Fruit fly (Drosophila melanogaster) whole organism, embryonic: ENCODE results near the gene Fum1.

Experiments
- Awh ChIP-seq: fragments of 200-800 bp; sonication (Bioruptor generic); IDR thresholded peaks from 2 replicates; pipeline ENCODE4, ENCODE4 v1.3.6; 2022; ENCODE audit warnings: missing biosample characterization, missing genetic modification characterization
- B-H1 ChIP-seq: fragments of 200-800 bp; sonication (Bioruptor generic); IDR thresholded peaks from 3 replicates; pipeline ENCODE4 v1.3.6; 2022; ENCODE audit warnings: missing biosample characterization, missing genetic modification characterization
- B-H2 ChIP-seq: fragments of 200-800 bp; sonication (Bioruptor generic); optimal IDR thresholded peaks from 2 replicates; lab custom pipeline; 2018; ENCODE audit warnings: missing biosample characterization, mild to moderate bottlenecking, missing genetic modification characterization
- Bdp1 ChIP-seq: fragments of 200-800 bp; sonication (Bioruptor generic); optimal IDR thresholded peaks from 3 replicates; lab custom pipeline; 2016; ENCODE audit warnings: missing biosample characterization, missing genetic modification characterization
- CG10274 ChIP-seq: fragments of 200-800 bp; sonication (Bioruptor generic); optimal IDR thresholded peaks from 3 replicates; lab custom pipeline; 2017; ENCODE audit warnings: missing biosample characterization, mild to moderate bottlenecking, missing genetic modification characterization
- CG10543 ChIP-seq: fragments of 200-800 bp; sonication (Bioruptor generic); optimal IDR thresholded peaks from 3 replicates; lab custom pipeline; 2017; ENCODE audit warnings: missing biosample characterization, mild to moderate bottlenecking, missing genetic modification characterization, moderate library complexity
- CG11093 ChIP-seq: fragments of 200-800 bp; sonication (Bioruptor generic); IDR thresholded peaks from 3 replicates; pipeline ENCODE4 v1.3.6; 2022; ENCODE audit warnings: missing biosample characterization, missing genetic modification characterization
- CG13424 ChIP-seq: fragments of 200-800 bp; sonication (Bioruptor generic); optimal IDR thresholded peaks from 2 replicates; lab custom pipeline; 2019; ENCODE audit warnings: missing biosample characterization, mild to moderate bottlenecking, missing genetic modification characterization, moderate library complexity
- CG14860 ChIP-seq: fragments of 200-800 bp; sonication (Bioruptor generic); IDR thresholded peaks from 3 replicates; pipeline ENCODE4 v1.3.6; 2022; ENCODE audit warnings: missing biosample characterization, missing genetic modification characterization; ENCODE audit not compliant: partially characterized antibody
- CG17612 ChIP-seq: fragments of 200-800 bp; sonication (Bioruptor generic); IDR thresholded peaks from 2 replicates; pipeline ENCODE4 v1.3.6; 2022; ENCODE audit warnings: missing biosample characterization, missing genetic modification characterization
- CG18011 ChIP-seq: fragments of 200-800 bp; sonication (Bioruptor generic); optimal IDR thresholded peaks from 2 replicates; lab custom pipeline; 2017; ENCODE audit warnings: missing biosample characterization, missing genetic modification characterization, mild to moderate bottlenecking, moderate library complexity, missing genotype
- CG2875 ChIP-seq: fragments of 200-800 bp; sonication (Bioruptor generic); optimal IDR thresholded peaks from 2 replicates; lab custom pipeline; 2017; ENCODE audit warnings: missing biosample characterization, mild to moderate bottlenecking, missing genetic modification characterization, missing genetic modification reagents
- CG32772 ChIP-seq: fragments of 200-800 bp; sonication (Bioruptor generic); IDR thresholded peaks from 2 replicates; pipeline ENCODE4 v1.3.6; 2022; ENCODE audit warnings: missing biosample characterization, missing genetic modification characterization
- CG33557 ChIP-seq: fragments of 200-800 bp; sonication (Bioruptor generic); optimal IDR thresholded peaks from 2 replicates; lab custom pipeline; 2019; ENCODE audit warnings: missing biosample characterization, mild to moderate bottlenecking, missing genetic modification characterization, moderate library complexity
- CG4282 ChIP-seq: fragments of 200-800 bp; sonication (Bioruptor generic); optimal IDR thresholded peaks from 2 replicates; lab custom pipeline; 2016; ENCODE audit warnings: missing biosample characterization, missing genetic modification characterization
- CG5180 ChIP-seq: fragments of 200-800 bp; sonication (Bioruptor generic); optimal IDR thresholded peaks from 3 replicates; lab custom pipeline; 2017; ENCODE audit warnings: missing biosample characterization, missing genetic modification characterization, mild to moderate bottlenecking, moderate library complexity, missing genetic modification reagents
- CG6813 ChIP-seq: fragments of 200-800 bp; sonication (Bioruptor generic); optimal IDR thresholded peaks from 2 replicates; lab custom pipeline; 2017; ENCODE audit warnings: missing biosample characterization, missing genetic modification characterization, mild to moderate bottlenecking, moderate library complexity, missing genetic modification reagents
- CG6854 ChIP-seq: fragments of 200-800 bp; sonication (Bioruptor generic); optimal IDR thresholded peaks from 3 replicates; lab custom pipeline; 2017; ENCODE audit warnings: missing biosample characterization, mild to moderate bottlenecking, missing genetic modification characterization
- CG7271 ChIP-seq: fragments of 200-800 bp; sonication (Bioruptor generic); optimal IDR thresholded peaks from 2 replicates; lab custom pipeline; 2018; ENCODE audit warnings: missing biosample characterization, mild to moderate bottlenecking, missing genetic modification characterization, moderate library complexity
- CG7928 ChIP-seq: fragments of 200-800 bp; sonication (Bioruptor generic); optimal IDR thresholded peaks from 2 replicates; lab custom pipeline; 2017; ENCODE audit warnings: missing biosample characterization, mild to moderate bottlenecking, missing genetic modification characterization
- Dip3 ChIP-seq: fragments of 200-800 bp; sonication (Bioruptor generic); optimal IDR thresholded peaks from 3 replicates; lab custom pipeline; 2016; ENCODE audit warnings: missing biosample characterization, missing genetic modification characterization
- Eip74EF ChIP-seq, 2 experiments: fragments of 200-800 bp in 1 of 2; fragments of >200 bp in 1 of 2; sonication (Bioruptor generic) in 1 of 2; optimal IDR thresholded peaks; 2 replicates each; lab custom pipeline; 2017 to 2019; ENCODE audit warnings: missing biosample characterization in 2 of 2, missing genetic modification characterization in 2 of 2, mild to moderate bottlenecking in 1 of 2, moderate library complexity in 1 of 2
- Fer2 ChIP-seq: fragments of 200-800 bp; sonication (Bioruptor generic); optimal IDR thresholded peaks from 2 replicates; lab custom pipeline; 2018; ENCODE audit warnings: missing biosample characterization, mild to moderate bottlenecking, missing genetic modification characterization, moderate library complexity
- Fer3 ChIP-seq: fragments of 200-800 bp; sonication (Bioruptor generic); optimal IDR thresholded peaks from 2 replicates; lab custom pipeline; 2018; ENCODE audit warnings: missing biosample characterization, mild to moderate bottlenecking, missing genetic modification characterization, moderate library complexity
- GATAe ChIP-seq: fragments of 200-800 bp; sonication (Bioruptor generic); conservative IDR thresholded peaks from 2 replicates; pipeline ENCODE4 v1.3.6; 2022; ENCODE audit warnings: missing biosample characterization, missing genetic modification characterization
- H15 ChIP-seq: fragments of 200-800 bp; sonication (Bioruptor generic); IDR thresholded peaks from 3 replicates; pipeline ENCODE4 v1.3.6; 2022; ENCODE audit warnings: missing biosample characterization, missing genetic modification characterization
- HLH54F ChIP-seq: fragments of 200-800 bp; sonication (Bioruptor generic); optimal IDR thresholded peaks from 3 replicates; lab custom pipeline; 2016; ENCODE audit warnings: missing biosample characterization, missing genetic modification characterization
- Hmx ChIP-seq: fragments of 200-800 bp; sonication (Bioruptor generic); optimal IDR thresholded peaks from 2 replicates; lab custom pipeline; 2016; ENCODE audit warnings: missing biosample characterization, missing genetic modification characterization
- Lpt ChIP-seq: fragments of >200 bp; optimal IDR thresholded peaks from 2 replicates; lab custom pipeline; 2018; ENCODE audit warnings: missing biosample characterization, missing genetic modification characterization
- Meics ChIP-seq: fragments of 200-800 bp; sonication (Bioruptor generic); optimal IDR thresholded peaks from 2 replicates; lab custom pipeline; 2017; ENCODE audit warnings: missing biosample characterization, mild to moderate bottlenecking, missing genetic modification characterization
- Oaz ChIP-seq: fragments of 200-800 bp; sonication (Bioruptor generic); IDR thresholded peaks from 2 replicates; pipeline ENCODE4 v1.3.6; 2022; ENCODE audit warnings: missing biosample characterization, missing genetic modification characterization
- Sin3A ChIP-seq: fragments of >200 bp; optimal IDR thresholded peaks from 2 replicates; lab custom pipeline; 2018
- Six4 ChIP-seq: fragments of 200-800 bp; sonication (Bioruptor generic); optimal IDR thresholded peaks from 2 replicates; lab custom pipeline; 2016; ENCODE audit warnings: missing biosample characterization, missing genetic modification characterization
- YL-1 ChIP-seq: fragments of 200-800 bp; sonication (Bioruptor generic); optimal IDR thresholded peaks from 3 replicates; lab custom pipeline; 2017; ENCODE audit warnings: missing biosample characterization, mild to moderate bottlenecking, missing genetic modification characterization
- bbx ChIP-seq: fragments of 200-800 bp; sonication (Bioruptor generic); IDR thresholded peaks from 2 replicates; pipeline ENCODE4 v1.3.6; 2022; ENCODE audit warnings: missing biosample characterization, missing genetic modification characterization; ENCODE audit not compliant: partially characterized antibody
- bcd ChIP-seq: fragments of 200-800 bp; sonication (Bioruptor generic); optimal IDR thresholded peaks from 2 replicates; lab custom pipeline; 2017; ENCODE audit warnings: missing biosample characterization, mild to moderate bottlenecking, missing genetic modification characterization
- chn ChIP-seq: fragments of 200-800 bp; sonication (Bioruptor generic); optimal IDR thresholded peaks from 2 replicates; lab custom pipeline; 2016; ENCODE audit warnings: missing biosample characterization, missing genetic modification characterization
- esg ChIP-seq: fragments of 200-800 bp; sonication (Bioruptor generic); conservative IDR thresholded peaks from 2 replicates; pipeline ENCODE4 v1.3.6; 2022; ENCODE audit warnings: missing biosample characterization, missing genetic modification characterization
- inv ChIP-seq: fragments of 200-800 bp; sonication (Bioruptor generic); IDR thresholded peaks from 2 replicates; pipeline ENCODE4 v1.3.6; 2022; ENCODE audit warnings: missing biosample characterization, missing genetic modification characterization; ENCODE audit not compliant: partially characterized antibody
- lola ChIP-seq, 3 experiments: fragments of >200 bp in 2 of 3; fragments of 200-800 bp in 1 of 3; sonication (Bioruptor generic) in 1 of 3; optimal IDR thresholded peaks; 2 replicates each; lab custom pipeline; 2017 to 2019; ENCODE audit warnings: missing biosample characterization in 3 of 3, missing genetic modification characterization in 3 of 3, mild to moderate bottlenecking in 1 of 3, moderate library complexity in 1 of 3
- prd ChIP-seq, 3 experiments: fragments of >200 bp in 2 of 3; fragments of 200-800 bp in 1 of 3; sonication (Bioruptor generic) in 1 of 3; optimal IDR thresholded peaks in 2 of 3; IDR thresholded peaks in 1 of 3; 2 replicates in 2 of 3; 3 replicates in 1 of 3; pipeline versions ENCODE4 v1.3.6 to Lab custom; 2017 to 2022; ENCODE audit warnings: missing biosample characterization in 1 of 3, missing genetic modification characterization in 1 of 3
- repo ChIP-seq: fragments of 200-800 bp; sonication (Bioruptor generic); optimal IDR thresholded peaks from 2 replicates; lab custom pipeline; 2016; ENCODE audit warnings: missing biosample characterization, missing genetic modification characterization
- row ChIP-seq: fragments of 200-800 bp; sonication (Bioruptor generic); IDR thresholded peaks from 3 replicates; pipeline ENCODE4 v1.3.6; 2022; ENCODE audit warnings: missing biosample characterization, missing genetic modification characterization
- sr ChIP-seq: fragments of 200-800 bp; sonication (Bioruptor generic); IDR thresholded peaks from 3 replicates; pipeline ENCODE4 v1.3.6; 2022; ENCODE audit warnings: missing biosample characterization, missing genetic modification characterization
- tio ChIP-seq: fragments of 200-800 bp; sonication (Bioruptor generic); optimal IDR thresholded peaks from 2 replicates; lab custom pipeline; 2017; ENCODE audit warnings: missing biosample characterization, missing genetic modification characterization, inconsistent platforms
- ttk ChIP-seq: fragments of 200-800 bp; sonication (Bioruptor generic); IDR thresholded peaks from 2 replicates; pipeline ENCODE4 v2.1.2; 2022; ENCODE audit warnings: missing biosample characterization, missing genetic modification characterization
- usp ChIP-seq: fragments of >200 bp; optimal IDR thresholded peaks from 2 replicates; lab custom pipeline; 2017; ENCODE audit warnings: missing biosample characterization, missing genetic modification characterization
- wek ChIP-seq: fragments of 200-800 bp; sonication (Bioruptor generic); optimal IDR thresholded peaks from 3 replicates; lab custom pipeline; 2018; ENCODE audit warnings: missing biosample characterization, mild to moderate bottlenecking, missing genetic modification characterization, moderate library complexity
- z ChIP-seq: fragments of 200-800 bp; sonication (Bioruptor generic); IDR thresholded peaks from 3 replicates; pipeline ENCODE4 v1.3.6; 2022; ENCODE audit warnings: missing biosample characterization, missing genetic modification characterization

Gene Fum1

DNA sequence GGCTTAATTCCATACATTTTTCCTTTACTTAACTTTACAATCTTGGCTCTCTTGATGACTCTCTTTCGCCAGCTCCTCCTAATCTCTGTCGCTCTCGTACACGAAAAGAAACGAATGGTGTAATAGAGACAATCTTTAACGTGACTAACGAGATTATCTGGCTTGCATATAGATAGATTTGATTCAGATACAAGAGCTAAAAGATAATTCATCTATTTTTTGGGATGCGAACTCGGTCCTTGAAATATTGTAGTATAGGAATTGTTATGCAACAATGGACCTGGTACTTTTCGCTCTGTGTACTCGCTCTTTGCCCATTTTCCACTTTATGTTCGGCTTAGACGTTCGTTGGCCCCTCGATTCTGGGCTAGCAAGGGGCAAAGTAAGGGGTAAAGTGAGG is 33.1 kb downstream of the Fum1 start (continued):
- TF ChIP-seq Fer3 (tag; lab: Kevin White, UChicago), result peak; percentile 77
- TF ChIP-seq CG2875 (GFP tag; lab: Kevin White, UChicago), result peak; percentile 79
- TF ChIP-seq bcd (GFP tag; lab: Kevin White, UChicago), result peak; percentile 81
- TF ChIP-seq CG6854, result peak; percentile 67
- peak; percentile 71 for TF ChIP-seq Awh (GFP tag; lab: Robert Waterston, UW)
- no peak for TF ChIP-seq CG14860 (GFP tag; lab: Robert Waterston, UW)
- TF ChIP-seq B-H2 (GFP tag; lab: Kevin White, UChicago), result peak; percentile 13
- peak in 1 of 2 experiments; percentile 79 for TF ChIP-seq Eip74EF (GFP tag; optimal IDR thresholded peaks at IDR 0.05; lab: Kevin White, UChicago)
- peak; percentile 34 for TF ChIP-seq CG10274
- TF ChIP-seq prd (optimal IDR thresholded peaks at IDR 0.05; lab: Kevin White, UChicago), result no peak
- TF ChIP-seq prd (GFP tag; IDR thresholded peaks at IDR 0.05; lab: Robert Waterston, UW), result peak; percentile 79
- peak; percentile 89 for TF ChIP-seq row (GFP tag; lab: Robert Waterston, UW)
- no peak for TF ChIP-seq Lpt
- peak; percentile 61; the same call in 1 of the 3 replicates for TF ChIP-seq CG11093
- TF ChIP-seq Sin3A (lab: Kevin White, UChicago), result no peak
- TF ChIP-seq Six4, result peak; percentile 66
- peak; percentile 72 for TF ChIP-seq CG5180 (GFP tag; lab: Kevin White, UChicago)
- TF ChIP-seq CG7271, result no peak
- TF ChIP-seq GATAe (GFP tag; lab: Robert Waterston, UW), result no peak
- TF ChIP-seq inv (GFP tag; lab: Robert Waterston, UW), result no peak
- peak; percentile 40 for TF ChIP-seq CG10543 (GFP tag; lab: Kevin White, UChicago)
- no peak for TF ChIP-seq z
- peak; percentile 14 for TF ChIP-seq YL-1 (GFP tag; lab: Kevin White, UChicago)
- TF ChIP-seq repo (GFP tag; lab: Kevin White, UChicago), result peak; percentile 66
- peak; percentile 54 for TF ChIP-seq wek
- 0 out of 3 replicates have a peak, but pooled peaks have one; percentile 30 for TF ChIP-seq sr (GFP tag; lab: Robert Waterston, UW)
- peak; percentile 67 for TF ChIP-seq B-H1 (GFP tag; lab: Robert Waterston, UW)
- TF ChIP-seq Meics (GFP tag; lab: Kevin White, UChicago), result peak; percentile 81
- peak; percentile 16 for TF ChIP-seq CG18011 (GFP tag; lab: Kevin White, UChicago)
- peak; percentile 13 for TF ChIP-seq CG33557 (GFP tag; lab: Kevin White, UChicago)
- TF ChIP-seq CG6813 (GFP tag; lab: Kevin White, UChicago), result peak; percentile 74
- TF ChIP-seq chn (GFP tag; lab: Kevin White, UChicago), result peak; percentile 12
- no peak for TF ChIP-seq CG17612 (GFP tag; lab: Robert Waterston, UW)
- TF ChIP-seq bbx, result no peak
- no peak for TF ChIP-seq usp (GFP tag; lab: Kevin White, UChicago)
- TF ChIP-seq ttk (GFP tag; lab: Robert Waterston, UW), result peak; percentile 65
- peak; percentile 75 for TF ChIP-seq CG32772 (GFP tag; lab: Robert Waterston, UW)
- peak; percentile 18 for TF ChIP-seq CG4282 (GFP tag; lab: Kevin White, UChicago)
- peak; percentile 79 for TF ChIP-seq CG13424 (tag; lab: Kevin White, UChicago)
- peak in 1 of 3 experiments; percentile 63 for TF ChIP-seq lola (GFP tag; optimal IDR thresholded peaks at IDR 0.05; lab: Kevin White, UChicago)
- peak; percentile 42 for TF ChIP-seq CG7928 (GFP tag; lab: Kevin White, UChicago)
- TF ChIP-seq Fer2, result peak; percentile 40
- peak; percentile 30; the same call in 1 of the 3 replicates for TF ChIP-seq H15
- peak; percentile 5 for TF ChIP-seq Hmx (GFP tag; lab: Kevin White, UChicago)
- TF ChIP-seq esg (GFP tag; lab: Robert Waterston, UW), result peak; percentile 64
- TF ChIP-seq tio (GFP tag; lab: Kevin White, UChicago), result peak; percentile 47
- TF ChIP-seq Bdp1 (GFP tag; lab: Kevin White, UChicago), result peak; percentile 57
- TF ChIP-seq Oaz, result 0 out of 2 replicates have a peak, but pooled peaks have one; percentile 12
- peak; percentile 73 for TF ChIP-seq HLH54F
- peak; percentile 66 for TF ChIP-seq Dip3 (GFP tag; lab: Kevin White, UChicago)
